1 fruit fly cellular context compared by ENCODE assay signal in genomic region chr3L:4613083-4613482, dm6.
TF ChIP-seq lines count a peak whose summit lies in the region.

No protein-coding gene starts in this region.

TF ChIP-seq in whole organism, embryonic, 481 proteins besides CTCF, POLR2A, EP300 and RAD21 (continued from another document and continues in another):
- TF ChIP-seq CG10267 (tag; optimal IDR thresholded peaks at IDR 0.05; lab: Kevin White, UChicago) (peak; percentile 90), Hmx (GFP tag; optimal IDR thresholded peaks at IDR 0.05; lab: Kevin White, UChicago) (peak; percentile 68), amos (GFP tag; IDR thresholded peaks at IDR 0.05; lab: Robert Waterston, UW; ENCODE audit: partially characterized antibody) (no peak), Vsx1 (GFP tag; optimal IDR thresholded peaks at IDR 0.05; lab: Kevin White, UChicago) (peak; percentile 84), Dad (GFP tag; optimal IDR thresholded peaks at IDR 0.05; lab: Kevin White, UChicago) (peak; percentile 88), CG14710 (tag; optimal IDR thresholded peaks at IDR 0.05; lab: Kevin White, UChicago) (peak; percentile 94), Gsc (GFP tag; IDR thresholded peaks at IDR 0.05; lab: Robert Waterston, UW) (peak; percentile 56), Dll (GFP tag; IDR thresholded peaks at IDR 0.05; lab: Robert Waterston, UW; ENCODE audit: partially characterized antibody) (no peak), bbx (GFP tag; IDR thresholded peaks at IDR 0.05; lab: Robert Waterston, UW; ENCODE audit: partially characterized antibody) (no peak), ranshi (GFP tag; IDR thresholded peaks at IDR 0.05; lab: Robert Waterston, UW) (peak; percentile 92), CG12744 (GFP tag; optimal IDR thresholded peaks at IDR 0.05; lab: Kevin White, UChicago) (peak; percentile 81), CG9817 (tag; optimal IDR thresholded peaks at IDR 0.05; lab: Kevin White, UChicago) (peak; percentile 72), CG8388 (GFP tag; optimal IDR thresholded peaks at IDR 0.05; lab: Kevin White, UChicago) (peak; percentile 87), vnd (GFP tag; IDR thresholded peaks at IDR 0.05; lab: Robert Waterston, UW; ENCODE audit: partially characterized antibody) (no peak), CG11504 (tag; optimal IDR thresholded peaks at IDR 0.05; lab: Kevin White, UChicago) (peak; percentile 96), wek (GFP tag; optimal IDR thresholded peaks at IDR 0.05; lab: Kevin White, UChicago) (peak; percentile 66), CG31224 (GFP tag; IDR thresholded peaks at IDR 0.05; lab: Robert Waterston, UW) (peak; percentile 80), CG9797 (GFP tag; optimal IDR thresholded peaks at IDR 0.05; lab: Kevin White, UChicago) (peak; percentile 38), CG32532 (GFP tag; IDR thresholded peaks at IDR 0.05; lab: Robert Waterston, UW) (peak; percentile 93), B-H1 (GFP tag; IDR thresholded peaks at IDR 0.05; lab: Robert Waterston, UW) (peak; percentile 91), CG4707 (GFP tag; optimal IDR thresholded peaks at IDR 0.05; lab: Kevin White, UChicago) (peak; percentile 82), prd (optimal IDR thresholded peaks at IDR 0.05; lab: Kevin White, UChicago) (no peak), prd (GFP tag; IDR thresholded peaks at IDR 0.05; lab: Robert Waterston, UW) (peak; percentile 96), Usf (GFP tag; optimal IDR thresholded peaks at IDR 0.05; lab: Kevin White, UChicago) (peak; percentile 65), kah (GFP tag; optimal IDR thresholded peaks at IDR 0.05; lab: Kevin White, UChicago) (peak; percentile 85), en (GFP tag; optimal IDR thresholded peaks at IDR 0.05; lab: Kevin White, UChicago) (peak; percentile 42), CG3281 (GFP tag; optimal IDR thresholded peaks at IDR 0.05; lab: Kevin White, UChicago) (peak; percentile 88), CG11085 (GFP tag; IDR thresholded peaks at IDR 0.05; lab: Robert Waterston, UW) (peak; percentile 73), CG2678 (tag; optimal IDR thresholded peaks at IDR 0.05; lab: Kevin White, UChicago) (peak; percentile 96), lov (optimal IDR thresholded peaks at IDR 0.05; lab: Kevin White, UChicago) (no peak), lov (GFP tag; IDR thresholded peaks at IDR 0.05; lab: Robert Waterston, UW) (peak; percentile 90), Sox100B (GFP tag; optimal IDR thresholded peaks at IDR 0.05; lab: Kevin White, UChicago) (peak; percentile 96), CG9437 (GFP tag; optimal IDR thresholded peaks at IDR 0.05; lab: Kevin White, UChicago) (peak; percentile 88), Meics (GFP tag; optimal IDR thresholded peaks at IDR 0.05; lab: Kevin White, UChicago) (peak; percentile 93), CG17829 (tag; optimal IDR thresholded peaks at IDR 0.05; lab: Kevin White, UChicago) (peak; percentile 95), H2.0 (GFP tag; IDR thresholded peaks at IDR 0.05; lab: Robert Waterston, UW) (peak; percentile 92), H15 (GFP tag; IDR thresholded peaks at IDR 0.05; lab: Robert Waterston, UW) (peak; percentile 94), CG12942 (GFP tag; optimal IDR thresholded peaks at IDR 0.05; lab: Kevin White, UChicago) (peak; percentile 89), CG13775 (GFP tag; optimal IDR thresholded peaks at IDR 0.05; lab: Kevin White, UChicago) (peak; percentile 89), mld (GFP tag; IDR thresholded peaks at IDR 0.05; lab: Robert Waterston, UW; ENCODE audit: partially characterized antibody) (no peak), CG17802 (tag; optimal IDR thresholded peaks at IDR 0.05; lab: Kevin White, UChicago) (peak; percentile 73), CG7786 (GFP tag; optimal IDR thresholded peaks at IDR 0.05; lab: Kevin White, UChicago) (peak; percentile 74), CG5180 (GFP tag; optimal IDR thresholded peaks at IDR 0.05; lab: Kevin White, UChicago) (peak; percentile 87), CG6254 (GFP tag; optimal IDR thresholded peaks at IDR 0.05; lab: Kevin White, UChicago) (peak; percentile 95), CG17612 (GFP tag; IDR thresholded peaks at IDR 0.05; lab: Robert Waterston, UW) (peak; percentile 79), br (optimal IDR thresholded peaks at IDR 0.05; lab: Kevin White, UChicago) (no peak), CG10321 (GFP tag; IDR thresholded peaks at IDR 0.05; lab: Robert Waterston, UW) (peak; percentile 71), tap (tag; optimal IDR thresholded peaks at IDR 0.05; lab: Kevin White, UChicago) (peak; percentile 96), Stat92E (GFP tag; optimal IDR thresholded peaks at IDR 0.05; lab: Kevin White, UChicago) (peak in 1 of 3 experiments; percentile 91), da (GFP tag; optimal IDR thresholded peaks at IDR 0.05; lab: Kevin White, UChicago) (peak; percentile 74), CG10274 (GFP tag; optimal IDR thresholded peaks at IDR 0.05; lab: Kevin White, UChicago) (peak; percentile 88), MESR4 (GFP tag; optimal IDR thresholded peaks at IDR 0.05; lab: Kevin White, UChicago) (peak; percentile 30), CG15601 (tag; optimal IDR thresholded peaks at IDR 0.05; lab: Kevin White, UChicago) (peak; percentile 92), Hr39 (optimal IDR thresholded peaks at IDR 0.05; lab: Kevin White, UChicago) (no peak), CG11560 (tag; IDR thresholded peaks at IDR 0.05; lab: Robert Waterston, UW) (peak; percentile 77), ttk (GFP tag; IDR thresholded peaks at IDR 0.05; lab: Robert Waterston, UW) (peak; percentile 92), Kr (GFP tag; optimal IDR thresholded peaks at IDR 0.05; lab: Kevin White, UChicago) (peak; percentile 77), Nf-YA (GFP tag; IDR thresholded peaks at IDR 0.05; lab: Robert Waterston, UW) (peak; percentile 93), HHEX (GFP tag; optimal IDR thresholded peaks at IDR 0.05; lab: Kevin White, UChicago) (peak; percentile 94), Ptx1 (GFP tag; IDR thresholded peaks at IDR 0.05; lab: Robert Waterston, UW) (peak; percentile 94), Aef1 (GFP tag; IDR thresholded peaks at IDR 0.05; lab: Robert Waterston, UW) (peak; percentile 88), D19B (GFP tag; optimal IDR thresholded peaks at IDR 0.05; lab: Kevin White, UChicago) (peak; percentile 99), mirr (GFP tag; optimal IDR thresholded peaks at IDR 0.05; lab: Kevin White, UChicago) (peak; percentile 61), ap (GFP tag; IDR thresholded peaks at IDR 0.05; lab: Robert Waterston, UW) (peak; percentile 85), Spps (tag; optimal IDR thresholded peaks at IDR 0.05; lab: Kevin White, UChicago) (peak; percentile 88), pum (GFP tag; optimal IDR thresholded peaks at IDR 0.05; lab: Kevin White, UChicago) (peak; percentile 87), z (GFP tag; IDR thresholded peaks at IDR 0.05; lab: Robert Waterston, UW) (peak; percentile 70; the same call in 2 of the 3 replicates), ci (GFP tag; IDR thresholded peaks at IDR 0.05; lab: Robert Waterston, UW) (peak; percentile 94), Sry-β (GFP tag; optimal IDR thresholded peaks at IDR 0.05; lab: Kevin White, UChicago) (peak; percentile 72), dati (GFP tag; IDR thresholded peaks at IDR 0.05; lab: Robert Waterston, UW) (peak; percentile 89), sd (tag; optimal IDR thresholded peaks at IDR 0.05; lab: Kevin White, UChicago) (peak; percentile 77), CG32772 (GFP tag; IDR thresholded peaks at IDR 0.05; lab: Robert Waterston, UW) (peak; percentile 92), slou (GFP tag; optimal IDR thresholded peaks at IDR 0.05; lab: Kevin White, UChicago) (peak; percentile 87), pzg (GFP tag; optimal IDR thresholded peaks at IDR 0.05; lab: Kevin White, UChicago) (no peak), dmrt99B (tag; optimal IDR thresholded peaks at IDR 0.05; lab: Kevin White, UChicago) (peak; percentile 97), Abd-B (GFP tag; optimal IDR thresholded peaks at IDR 0.05; lab: Kevin White, UChicago) (peak; percentile 91), Mad (GFP tag; optimal IDR thresholded peaks at IDR 0.05; lab: Kevin White, UChicago) (peak; percentile 91), slbo (GFP tag; IDR thresholded peaks at IDR 0.05; lab: Robert Waterston, UW) (peak; percentile 90), CG17912 (GFP tag; optimal IDR thresholded peaks at IDR 0.05; lab: Kevin White, UChicago) (peak; percentile 72), Drgx (GFP tag; IDR thresholded peaks at IDR 0.05; lab: Robert Waterston, UW) (peak; percentile 89), corto (GFP tag; optimal IDR thresholded peaks at IDR 0.05; lab: Kevin White, UChicago) (no peak), Trl (optimal IDR thresholded peaks at IDR 0.05; lab: Kevin White, UChicago) (no peak), Trl (GFP tag; optimal IDR thresholded peaks at IDR 0.05; lab: Kevin White, UChicago) (peak; percentile 85), ind (GFP tag; optimal IDR thresholded peaks at IDR 0.05; lab: Kevin White, UChicago) (peak; percentile 93), Pdp1 (GFP tag; optimal IDR thresholded peaks at IDR 0.05; lab: Kevin White, UChicago) (peak in 1 of 2 experiments; percentile 86), Xrp1 (GFP tag; IDR thresholded peaks at IDR 0.05; lab: Robert Waterston, UW) (peak; percentile 96), GATAe (GFP tag; conservative IDR thresholded peaks at IDR 0.05; lab: Robert Waterston, UW) (peak; percentile 72), ftz-f1 (GFP tag; optimal IDR thresholded peaks at IDR 0.05; lab: Kevin White, UChicago) (peak; percentile 37), CG3847 (GFP tag; IDR thresholded peaks at IDR 0.05; lab: Robert Waterston, UW) (peak; percentile 86), Awh (GFP tag; IDR thresholded peaks at IDR 0.05; lab: Robert Waterston, UW) (peak; percentile 94), Hr51 (GFP tag; optimal IDR thresholded peaks at IDR 0.05; lab: Kevin White, UChicago) (peak; percentile 85 to 94), CG34224 (GFP tag; IDR thresholded peaks at IDR 0.05; lab: Robert Waterston, UW; ENCODE audit: partially characterized antibody) (no peak), cwo (GFP tag; optimal IDR thresholded peaks at IDR 0.05; lab: Kevin White, UChicago) (peak; percentile 88), CG18262 (tag; optimal IDR thresholded peaks at IDR 0.05; lab: Kevin White, UChicago) (peak; percentile 97), Nf-YC (tag; optimal IDR thresholded peaks at IDR 0.05; lab: Kevin White, UChicago) (peak; percentile 70), CG4617 (GFP tag; optimal IDR thresholded peaks at IDR 0.05; lab: Kevin White, UChicago; ENCODE audit: borderline replicate concordance) (peak; percentile 66), CG17328 (GFP tag; IDR thresholded peaks at IDR 0.05; lab: Robert Waterston, UW) (peak; percentile 90), CG5953 (GFP tag; IDR thresholded peaks at IDR 0.05; lab: Robert Waterston, UW) (peak; percentile 80; the same call in 1 of the 2 replicates), CG4854 (GFP tag; optimal IDR thresholded peaks at IDR 0.05; lab: Kevin White, UChicago) (peak; percentile 95), Sin3A (optimal IDR thresholded peaks at IDR 0.05; lab: Kevin White, UChicago) (no peak), CG13624 (GFP tag; optimal IDR thresholded peaks at IDR 0.05; lab: Kevin White, UChicago) (peak; percentile 86), tio (GFP tag; optimal IDR thresholded peaks at IDR 0.05; lab: Kevin White, UChicago) (peak; percentile 87), peb (GFP tag; IDR thresholded peaks at IDR 0.05; lab: Robert Waterston, UW) (peak; percentile 92), crp (GFP tag; optimal IDR thresholded peaks at IDR 0.05; lab: Kevin White, UChicago) (peak in 1 of 2 experiments; percentile 52), NFAT (GFP tag; IDR thresholded peaks at IDR 0.05; lab: Robert Waterston, UW) (peak; percentile 87), fu2 (GFP tag; optimal IDR thresholded peaks at IDR 0.05; lab: Kevin White, UChicago) (peak; percentile 53), sens (GFP tag; lab: Kevin White, UChicago) (peak; percentile 99), pros (GFP tag; optimal IDR thresholded peaks at IDR 0.05; lab: Kevin White, UChicago) (no peak), grn (GFP tag; optimal IDR thresholded peaks at IDR 0.05; lab: Kevin White, UChicago) (peak; percentile 74), Rx (GFP tag; IDR thresholded peaks at IDR 0.05; lab: Robert Waterston, UW) (peak; percentile 90), CG14965 (GFP tag; optimal IDR thresholded peaks at IDR 0.05; lab: Kevin White, UChicago; ENCODE audit: borderline replicate concordance) (peak; percentile 66), Mrtf (GFP tag; IDR thresholded peaks at IDR 0.05; lab: Robert Waterston, UW) (peak; percentile 93), CG12299 (tag; optimal IDR thresholded peaks at IDR 0.05; lab: Kevin White, UChicago) (peak; percentile 77), CG11696 (GFP tag; IDR thresholded peaks at IDR 0.05; lab: Robert Waterston, UW) (peak; percentile 80), aop (GFP tag; IDR thresholded peaks at IDR 0.05; lab: Robert Waterston, UW) (0 out of 2 replicates have a peak, but pooled peaks have one; percentile 46), CG42726 (GFP tag; IDR thresholded peaks at IDR 0.05; lab: Robert Waterston, UW; ENCODE audit: partially characterized antibody) (no peak), D (optimal IDR thresholded peaks at IDR 0.05; lab: Kevin White, UChicago) (no peak), D (GFP tag; optimal IDR thresholded peaks at IDR 0.05; lab: Kevin White, UChicago) (peak; percentile 95), Fer3 (tag; optimal IDR thresholded peaks at IDR 0.05; lab: Kevin White, UChicago) (peak; percentile 93), CkIIα-i1 (GFP tag; IDR thresholded peaks at IDR 0.05; lab: Robert Waterston, UW) (peak; percentile 63; the same call in 1 of the 2 replicates), CG17359 (tag; optimal IDR thresholded peaks at IDR 0.05; lab: Kevin White, UChicago) (peak; percentile 97), dysf (GFP tag; IDR thresholded peaks at IDR 0.05; lab: Robert Waterston, UW) (peak; percentile 96), Dip3 (GFP tag; optimal IDR thresholded peaks at IDR 0.05; lab: Kevin White, UChicago) (peak; percentile 66), tll (GFP tag; optimal IDR thresholded peaks at IDR 0.05; lab: Kevin White, UChicago) (peak in 1 of 2 experiments; percentile 66), cad (GFP tag; optimal IDR thresholded peaks at IDR 0.05; lab: Kevin White, UChicago) (no peak), kni (GFP tag; optimal IDR thresholded peaks at IDR 0.05; lab: Kevin White, UChicago) (peak; percentile 85), sima (GFP tag; optimal IDR thresholded peaks at IDR 0.05; lab: Kevin White, UChicago) (peak; percentile 76), NK7.1 (GFP tag; optimal IDR thresholded peaks at IDR 0.05; lab: Kevin White, UChicago) (peak; percentile 85), CG6765 (GFP tag; optimal IDR thresholded peaks at IDR 0.05; lab: Kevin White, UChicago) (peak; percentile 82), CG15479 (GFP tag; optimal IDR thresholded peaks at IDR 0.05; lab: Kevin White, UChicago) (peak; percentile 22), dmrt11E (tag; optimal IDR thresholded peaks at IDR 0.05; lab: Kevin White, UChicago) (peak; percentile 91), zf30C (GFP tag; optimal IDR thresholded peaks at IDR 0.05; lab: Kevin White, UChicago) (no peak)
